Worm (Caenorhabditis elegans) whole organism, L4 larva: ENCODE data around the gene C52G5.2.

ENCODE experiments used
- F37D6.2 ChIP-seq: sonication (generic microtip); optimal IDR thresholded peaks from 2 replicates; lab custom pipeline; 2016; ENCODE audit warnings: mild to moderate bottlenecking, missing genetic modification characterization, missing compliant biosample characterization
- R02D3.7 ChIP-seq: fragments of 150-350 bp; sonication (generic microtip); optimal IDR thresholded peaks from 3 replicates; lab custom pipeline; 2014; ENCODE audit warnings: missing biosample characterization, missing genetic modification characterization
- Y75B8A.6 ChIP-seq: fragments of 200-800 bp; sonication (Bioruptor generic); IDR thresholded peaks from 2 replicates; pipeline ENCODE4 v1.3.6; 2022; ENCODE audit warnings: missing genetic modification reagents, missing genetic modification characterization, missing compliant biosample characterization
- ZK337.2 ChIP-seq: fragments of 200-800 bp; sonication (Bioruptor generic); IDR thresholded peaks from 2 replicates; pipeline ENCODE4 v1.3.6; 2022; ENCODE audit warnings: missing genetic modification reagents, missing genetic modification characterization, missing compliant biosample characterization
- egl-27 ChIP-seq: sonication (generic microtip); optimal IDR thresholded peaks from 3 replicates; lab custom pipeline; 2017; ENCODE audit warnings: missing biosample characterization, missing genetic modification reagents, missing genetic modification characterization
- lin-1 ChIP-seq: fragments of 200-800 bp; sonication (Bioruptor generic); IDR thresholded peaks from 2 replicates; pipeline ENCODE4 v1.3.6; 2022; ENCODE audit warnings: missing genetic modification reagents, missing genetic modification characterization, missing compliant biosample characterization
- lin-39 ChIP-seq: fragments of 150-350 bp; optimal IDR thresholded peaks from 2 replicates; lab custom pipeline; 2014; ENCODE audit warnings: missing biosample characterization, missing genetic modification reagents, missing genetic modification characterization
- nhr-11 ChIP-seq: fragments of 150-350 bp; optimal IDR thresholded peaks from 2 replicates; lab custom pipeline; 2014; ENCODE audit warnings: missing biosample characterization, missing genetic modification characterization
- nhr-48 ChIP-seq: sonication (generic microtip); optimal IDR thresholded peaks from 2 replicates; lab custom pipeline; 2016; ENCODE audit warnings: mild to moderate bottlenecking, missing genetic modification characterization, missing compliant biosample characterization
- nhr-77 ChIP-seq: fragments of 150-350 bp; optimal IDR thresholded peaks from 2 replicates; lab custom pipeline; 2014; ENCODE audit warnings: missing biosample characterization, missing genetic modification characterization
- snpc-4 ChIP-seq: fragments of 150-350 bp; optimal IDR thresholded peaks from 2 replicates; lab custom pipeline; 2014; ENCODE audit warnings: missing biosample characterization, missing genetic modification characterization

DNA sequence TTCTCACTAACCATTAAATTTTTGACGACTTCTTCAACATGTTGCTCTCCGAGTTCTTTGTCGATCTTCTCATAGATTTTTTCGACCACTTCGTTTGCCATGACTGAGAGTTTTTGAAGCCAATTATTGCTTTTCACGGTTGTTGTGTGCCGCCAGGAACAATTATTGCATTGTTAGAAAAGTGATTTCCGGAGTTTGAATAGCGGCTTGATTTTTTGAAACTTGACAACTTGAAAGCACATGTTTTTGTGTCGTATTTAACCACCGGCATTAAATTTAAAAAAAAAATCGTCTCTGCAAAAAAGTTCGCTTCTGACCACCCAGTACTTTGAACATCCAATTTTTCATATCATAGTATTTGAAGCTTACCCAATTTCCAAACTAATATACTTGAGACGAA, 2.9 kb downstream of the C52G5.2 start, which contains the start of gene C52G5.3:
- TF ChIP-seq F37D6.2 (tag; lab: Kevin White, UChicago) (no peak), nhr-77 (no peak), R02D3.7 (tag; lab: Kevin White, UChicago) (no peak), nhr-48 (tag; lab: Kevin White, UChicago) (no peak), lin-1 (GFP tag; lab: Robert Waterston, UW) (no peak), nhr-11 (tag; lab: Kevin White, UChicago) (no peak), ZK337.2 (GFP tag; lab: Robert Waterston, UW) (no peak), lin-39 (tag; lab: Kevin White, UChicago) (no peak), egl-27 (no peak), snpc-4 (tag; lab: Kevin White, UChicago) (no peak), Y75B8A.6 (GFP tag; lab: Robert Waterston, UW) (no peak)
